Worm (Caenorhabditis elegans) whole organism, L4 larva: ENCODE data around the gene C06G1.1.

ENCODE experiments used
- D1046.2 ChIP-seq: fragments of 200-800 bp; sonication (Bioruptor generic); IDR thresholded peaks from 2 replicates; pipeline ENCODE4 v1.3.6; 2022; ENCODE audit warnings: missing genetic modification characterization, missing compliant biosample characterization
- F26F4.8 ChIP-seq: fragments of 200-800 bp; sonication (Bioruptor generic); conservative IDR thresholded peaks from 2 replicates; pipeline ENCODE4 v1.3.6; 2022; ENCODE audit warnings: missing genetic modification characterization, missing compliant biosample characterization
- F37D6.2 ChIP-seq: sonication (generic microtip); optimal IDR thresholded peaks from 2 replicates; lab custom pipeline; 2016; ENCODE audit warnings: mild to moderate bottlenecking, missing genetic modification characterization, missing compliant biosample characterization
- F44E2.7 ChIP-seq: fragments of 200-800 bp; sonication (Bioruptor generic); IDR thresholded peaks from 2 replicates; pipeline ENCODE4 v2.1.2; 2022; ENCODE audit warnings: missing genetic modification characterization, missing compliant biosample characterization
- T26A8.4 ChIP-seq: fragments of 200-800 bp; sonication (Bioruptor generic); IDR thresholded peaks from 2 replicates; pipeline ENCODE4 v1.3.6; 2022; ENCODE audit warnings: missing genetic modification characterization, missing compliant biosample characterization
- Y105C5A.15 ChIP-seq: fragments of 200-800 bp; sonication (Bioruptor generic); IDR thresholded peaks from 2 replicates; pipeline ENCODE4 v1.3.6; 2022; ENCODE audit warnings: missing genetic modification characterization, missing compliant biosample characterization
- Y75B8A.6 ChIP-seq: fragments of 200-800 bp; sonication (Bioruptor generic); IDR thresholded peaks from 2 replicates; pipeline ENCODE4 v1.3.6; 2022; ENCODE audit warnings: missing genetic modification reagents, missing genetic modification characterization, missing compliant biosample characterization
- attf-4 ChIP-seq: sonication (generic microtip); optimal IDR thresholded peaks from 3 replicates; lab custom pipeline; 2017; ENCODE audit warnings: missing biosample characterization, missing genetic modification characterization
- ceh-20 ChIP-seq: fragments of 200-800 bp; sonication (Bioruptor generic); IDR thresholded peaks from 2 replicates; pipeline ENCODE4 v1.3.6; 2022; ENCODE audit warnings: missing genetic modification reagents, missing genetic modification characterization, missing compliant biosample characterization
- ceh-28 ChIP-seq: fragments of 150-350 bp; optimal IDR thresholded peaks from 2 replicates; lab custom pipeline; 2014; ENCODE audit warnings: missing biosample characterization, missing genetic modification reagents, missing genetic modification characterization
- ceh-32 ChIP-seq: sonication (generic microtip); optimal IDR thresholded peaks from 2 replicates; lab custom pipeline; 2016; ENCODE audit warnings: mild to moderate bottlenecking, missing genetic modification characterization, missing compliant biosample characterization; ENCODE audit not compliant: poor library complexity
- ceh-44 ChIP-seq: fragments of 200-800 bp; sonication (Bioruptor generic); IDR thresholded peaks from 2 replicates; pipeline ENCODE4 v1.3.6; 2022; ENCODE audit warnings: missing genetic modification reagents, missing genetic modification characterization, missing compliant biosample characterization
- ces-1 ChIP-seq: fragments of 150-350 bp; sonication (generic microtip); optimal IDR thresholded peaks from 4 replicates; lab custom pipeline; 2014; ENCODE audit warnings: missing biosample characterization, missing genetic modification reagents, missing genetic modification characterization
- daf-16 ChIP-seq, 3 experiments: sonication (generic microtip); optimal IDR thresholded peaks; 2 replicates each; lab custom pipeline; 2016 to 2017; ENCODE audit warnings: missing genetic modification characterization in 3 of 3, missing genetic modification reagents in 3 of 3, mild to moderate bottlenecking in 2 of 3, missing compliant biosample characterization in 2 of 3, missing biosample characterization in 1 of 3, moderate library complexity in 1 of 3
- daf-8 ChIP-seq: fragments of 200-800 bp; sonication (Bioruptor generic); IDR thresholded peaks from 2 replicates; pipeline ENCODE4 v1.3.6; 2022; ENCODE audit warnings: missing genetic modification characterization, missing compliant biosample characterization
- dmd-6 ChIP-seq: fragments of 200-800 bp; sonication (Bioruptor generic); IDR thresholded peaks from 2 replicates; pipeline ENCODE4 v1.3.6; 2022; ENCODE audit warnings: missing genetic modification reagents, missing genetic modification characterization, missing compliant biosample characterization
- dmd-9 ChIP-seq: fragments of 200-800 bp; sonication (Bioruptor generic); IDR thresholded peaks from 2 replicates; pipeline ENCODE4 v1.3.6; 2022; ENCODE audit warnings: missing genetic modification reagents, missing genetic modification characterization, missing compliant biosample characterization
- egl-43 ChIP-seq: fragments of 200-800 bp; sonication (Bioruptor generic); IDR thresholded peaks from 2 replicates; pipeline ENCODE4 v1.3.6; 2022; ENCODE audit warnings: missing genetic modification reagents, missing genetic modification characterization, missing compliant biosample characterization
- fos-1 ChIP-seq: fragments of 150-350 bp; optimal IDR thresholded peaks from 2 replicates; lab custom pipeline; 2014; ENCODE audit warnings: missing biosample characterization, missing genetic modification characterization
- hif-1 ChIP-seq, 2 experiments: sonication (generic microtip); optimal IDR thresholded peaks; 2 replicates each; lab custom pipeline; 2016 to 2017; ENCODE audit warnings: missing compliant biosample characterization in 2 of 2, missing genetic modification characterization in 2 of 2, missing genetic modification reagents in 2 of 2, missing genotype in 2 of 2, mild to moderate bottlenecking in 1 of 2
- hlh-11 ChIP-seq: fragments of 200-800 bp; sonication (Bioruptor generic); optimal IDR thresholded peaks from 2 replicates; lab custom pipeline; 2018; ENCODE audit warnings: mild to moderate bottlenecking, missing genetic modification characterization, missing compliant biosample characterization
- hlh-30 ChIP-seq: sonication (generic microtip); optimal IDR thresholded peaks from 2 replicates; lab custom pipeline; 2017; ENCODE audit warnings: antibody characterized with exemption, mild to moderate bottlenecking, missing genetic modification characterization, missing compliant biosample characterization; ENCODE audit not compliant: insufficient read depth
- lin-13 ChIP-seq: fragments of 150-350 bp; optimal IDR thresholded peaks from 2 replicates; lab custom pipeline; 2014; ENCODE audit warnings: missing biosample characterization, missing genetic modification reagents, missing genetic modification characterization
- lin-15B ChIP-seq: fragments of 150-350 bp; sonication (generic microtip); optimal IDR thresholded peaks from 3 replicates; lab custom pipeline; 2014; ENCODE audit warnings: missing biosample characterization, missing genetic modification characterization
- lin-38 ChIP-seq: fragments of 200-800 bp; sonication (Bioruptor generic); IDR thresholded peaks from 2 replicates; pipeline ENCODE4 v1.3.6; 2022; ENCODE audit warnings: missing genetic modification reagents, missing genetic modification characterization, missing compliant biosample characterization
- lin-39 ChIP-seq: fragments of 150-350 bp; optimal IDR thresholded peaks from 2 replicates; lab custom pipeline; 2014; ENCODE audit warnings: missing biosample characterization, missing genetic modification reagents, missing genetic modification characterization
- lir-3 ChIP-seq: sonication (generic microtip); optimal IDR thresholded peaks from 2 replicates; lab custom pipeline; 2016; ENCODE audit warnings: mild to moderate bottlenecking, missing genetic modification characterization, missing compliant biosample characterization
- lsy-2 ChIP-seq, 2 experiments: fragments of 150-350 bp in 1 of 2; sonication (generic microtip) in 1 of 2; optimal IDR thresholded peaks; 2 replicates each; lab custom pipeline; 2014 to 2017; ENCODE audit warnings: missing biosample characterization in 2 of 2, missing genetic modification characterization in 2 of 2
- mxl-2 ChIP-seq: fragments of 200-800 bp; sonication (Bioruptor generic); conservative IDR thresholded peaks from 2 replicates; pipeline ENCODE4 v1.3.6; 2022; ENCODE audit warnings: missing genetic modification reagents, missing genetic modification characterization, missing compliant biosample characterization
- mxl-3 ChIP-seq: fragments of 200-800 bp; sonication (Bioruptor generic); optimal IDR thresholded peaks from 2 replicates; lab custom pipeline; 2018; ENCODE audit warnings: mild to moderate bottlenecking, missing genetic modification characterization, missing compliant biosample characterization
- nhr-102 ChIP-seq: sonication (generic microtip); optimal IDR thresholded peaks from 2 replicates; lab custom pipeline; 2016; ENCODE audit warnings: mild to moderate bottlenecking, missing genetic modification characterization, moderate library complexity, missing compliant biosample characterization
- nhr-111 ChIP-seq: fragments of 200-800 bp; sonication (Bioruptor generic); optimal IDR thresholded peaks from 2 replicates; lab custom pipeline; 2018; ENCODE audit warnings: mild to moderate bottlenecking, missing genetic modification characterization, missing compliant biosample characterization
- nhr-25 ChIP-seq: sonication (generic microtip); optimal IDR thresholded peaks from 2 replicates; lab custom pipeline; 2017; ENCODE audit warnings: missing genetic modification characterization, mild to moderate bottlenecking, missing compliant biosample characterization, antibody characterized with exemption, moderate library complexity, borderline replicate concordance; ENCODE audit not compliant: insufficient read depth
- nhr-41 ChIP-seq: fragments of 200-800 bp; sonication (Bioruptor generic); IDR thresholded peaks from 2 replicates; pipeline ENCODE4 v1.3.6; 2022; ENCODE audit warnings: missing genetic modification reagents, missing genetic modification characterization, missing compliant biosample characterization
- nhr-42 ChIP-seq: fragments of 200-800 bp; sonication (Bioruptor generic); IDR thresholded peaks from 2 replicates; pipeline ENCODE4 v1.3.6; 2022; ENCODE audit warnings: missing genetic modification characterization, missing compliant biosample characterization
- nhr-77 ChIP-seq: fragments of 150-350 bp; optimal IDR thresholded peaks from 2 replicates; lab custom pipeline; 2014; ENCODE audit warnings: missing biosample characterization, missing genetic modification characterization
- php-3 ChIP-seq: fragments of 200-800 bp; sonication (Bioruptor generic); IDR thresholded peaks from 2 replicates; pipeline ENCODE4 v1.3.6; 2022; ENCODE audit warnings: missing genetic modification reagents, missing genetic modification characterization, missing compliant biosample characterization
- rbr-2 ChIP-seq: sonication (generic microtip); optimal IDR thresholded peaks from 2 replicates; lab custom pipeline; 2016; ENCODE audit warnings: missing genotype, missing genetic modification characterization, missing compliant biosample characterization
- sdz-12 ChIP-seq: fragments of 200-800 bp; sonication (Bioruptor generic); optimal IDR thresholded peaks from 2 replicates; lab custom pipeline; 2018; ENCODE audit warnings: mild to moderate bottlenecking, missing genetic modification characterization, missing compliant biosample characterization
- skn-1 ChIP-seq: fragments of 150-350 bp; optimal IDR thresholded peaks from 2 replicates; lab custom pipeline; 2014; ENCODE audit warnings: missing biosample characterization, missing genetic modification characterization
- snpc-1.2 ChIP-seq: fragments of 200-800 bp; sonication (Bioruptor generic); IDR thresholded peaks from 2 replicates; pipeline ENCODE4 v1.3.6; 2022; ENCODE audit warnings: missing genetic modification reagents, missing genetic modification characterization, missing compliant biosample characterization
- tra-1 ChIP-seq: fragments of 200-800 bp; sonication (Bioruptor generic); IDR thresholded peaks from 2 replicates; pipeline ENCODE4 v1.3.6; 2022; ENCODE audit warnings: missing genetic modification reagents, missing genetic modification characterization, missing compliant biosample characterization
- unc-130 ChIP-seq: sonication (generic microtip); optimal IDR thresholded peaks from 2 replicates; lab custom pipeline; 2016; ENCODE audit warnings: missing genetic modification reagents, missing genetic modification characterization, missing compliant biosample characterization
- unc-39 ChIP-seq: sonication (generic microtip); optimal IDR thresholded peaks from 2 replicates; lab custom pipeline; 2017; ENCODE audit warnings: missing biosample characterization, missing genetic modification characterization
- vab-7 ChIP-seq: fragments of 200-800 bp; sonication (Bioruptor generic); IDR thresholded peaks from 2 replicates; pipeline ENCODE4 v1.3.6; 2022; ENCODE audit warnings: missing genetic modification reagents, missing genetic modification characterization, missing compliant biosample characterization
- zfp-3 ChIP-seq: fragments of 200-800 bp; sonication (Bioruptor generic); conservative IDR thresholded peaks from 2 replicates; pipeline ENCODE4 v1.3.6; 2022; ENCODE audit warnings: missing genetic modification reagents, missing genetic modification characterization, missing compliant biosample characterization
- zip-11 ChIP-seq: fragments of 200-800 bp; sonication (Bioruptor generic); IDR thresholded peaks from 2 replicates; pipeline ENCODE4 v1.3.6; 2022; ENCODE audit warnings: missing genetic modification characterization, missing compliant biosample characterization
- zip-2 ChIP-seq: fragments of 150-350 bp; optimal IDR thresholded peaks from 2 replicates; lab custom pipeline; 2014; ENCODE audit warnings: missing biosample characterization, missing genetic modification characterization
- ztf-11 ChIP-seq: fragments of 150-350 bp; optimal IDR thresholded peaks from 2 replicates; lab custom pipeline; 2014; ENCODE audit warnings: missing biosample characterization, missing genetic modification characterization

Gene C06G1.1

DNA sequence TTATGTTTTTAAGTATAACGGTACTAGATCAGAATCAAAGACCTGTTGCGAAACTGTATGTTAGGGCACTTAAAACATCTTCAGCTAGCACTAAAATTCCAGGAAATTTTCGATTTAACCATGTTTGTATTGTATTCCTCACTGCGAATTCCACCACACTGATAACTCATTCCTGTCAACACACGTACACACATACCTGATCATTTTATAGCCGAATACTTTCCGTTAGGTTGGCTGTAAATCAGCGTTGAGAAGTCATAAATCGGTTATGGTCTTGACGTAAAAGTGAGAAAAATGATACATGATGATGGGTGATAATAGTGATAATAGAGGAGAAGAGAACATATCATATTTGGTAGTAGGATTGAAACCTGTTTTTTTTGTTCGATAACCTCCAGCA lies 42.6 kb downstream of the C06G1.1 start:
- peak; percentile 75 for TF ChIP-seq php-3 (GFP tag; lab: Robert Waterston, UW)
- no peak for TF ChIP-seq daf-16 (GFP tag; optimal IDR thresholded peaks at IDR 0.05; lab: Kevin White, UChicago)
- peak; percentile 55 for TF ChIP-seq daf-16 (tag; optimal IDR thresholded peaks at IDR 0.05; lab: Kevin White, UChicago)
- no peak for TF ChIP-seq lir-3 (tag; lab: Kevin White, UChicago)
- no peak for TF ChIP-seq unc-130
- TF ChIP-seq F26F4.8 (GFP tag; lab: Robert Waterston, UW) = no peak
- TF ChIP-seq nhr-77 (tag; lab: Kevin White, UChicago) = no peak
- no peak for TF ChIP-seq tra-1
- no peak for TF ChIP-seq ceh-28 (tag; lab: Kevin White, UChicago)
- TF ChIP-seq mxl-3 (GFP tag; lab: Kevin White, UChicago) = no peak
- TF ChIP-seq sdz-12 (GFP tag; lab: Kevin White, UChicago) = no peak
- TF ChIP-seq rbr-2 (tag; lab: Kevin White, UChicago) = no peak

DNA sequence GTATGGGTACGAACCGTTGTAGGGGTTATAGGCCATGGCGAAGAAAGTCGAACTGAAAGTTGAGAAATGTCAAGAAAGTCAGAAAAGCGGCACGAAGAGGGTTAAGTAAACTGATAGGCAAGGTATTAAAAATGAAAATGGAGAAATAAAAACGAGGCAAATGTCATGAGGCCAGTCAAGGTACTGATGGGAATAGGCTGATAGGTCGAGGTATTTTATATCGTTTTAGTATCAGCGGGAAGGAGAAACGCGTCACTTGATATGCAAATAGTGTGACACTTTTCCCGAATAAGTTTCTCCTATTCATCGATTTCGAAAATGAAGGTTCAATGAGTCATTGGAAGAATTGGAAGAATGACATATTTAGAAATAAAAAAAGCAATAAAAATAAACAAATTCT lies 44.5 kb downstream of the C06G1.1 start, which contains the start of gene F22H10.3:
Gene F22H10.3 (minus strand): TSS at position 36 of the 400 bp plus-strand sequence.
- TF ChIP-seq nhr-25 (tag; lab: Kevin White, UChicago) = no peak
- no peak for TF ChIP-seq vab-7 (GFP tag; lab: Robert Waterston, UW)
- no peak for TF ChIP-seq ztf-11 (tag; lab: Kevin White, UChicago)
- TF ChIP-seq lir-3 (tag; lab: Kevin White, UChicago) = no peak
- no peak for TF ChIP-seq dmd-9 (GFP tag; lab: Robert Waterston, UW)
- TF ChIP-seq hif-1 (tag; optimal IDR thresholded peaks at IDR 0.05; lab: Kevin White, UChicago) = no peak
- TF ChIP-seq mxl-2 (GFP tag; lab: Robert Waterston, UW) = no peak
- TF ChIP-seq nhr-111 (GFP tag; lab: Kevin White, UChicago) = no peak
- TF ChIP-seq ceh-28 (tag; lab: Kevin White, UChicago) = no peak
- TF ChIP-seq ceh-32 (tag; lab: Kevin White, UChicago) = no peak
- TF ChIP-seq egl-43 (GFP tag; lab: Robert Waterston, UW) = no peak
- no peak for TF ChIP-seq Y75B8A.6
- TF ChIP-seq daf-16 (GFP tag; optimal IDR thresholded peaks at IDR 0.05; lab: Kevin White, UChicago) = no peak
- TF ChIP-seq daf-16 (tag; optimal IDR thresholded peaks at IDR 0.05; lab: Kevin White, UChicago) = peak; percentile 16
- TF ChIP-seq lsy-2 (tag; optimal IDR thresholded peaks at IDR 0.05; lab: Kevin White, UChicago) = no peak
- no peak for TF ChIP-seq T26A8.4 (GFP tag; lab: Robert Waterston, UW)
- TF ChIP-seq fos-1 (tag; lab: Kevin White, UChicago) = no peak
- no peak for TF ChIP-seq Y105C5A.15 (GFP tag; lab: Robert Waterston, UW)
- no peak for TF ChIP-seq ceh-20 (GFP tag; lab: Robert Waterston, UW)
- TF ChIP-seq nhr-41 (GFP tag; lab: Robert Waterston, UW) = 0 out of 2 replicates have a peak, but pooled peaks have one; percentile 20
- TF ChIP-seq ceh-44 (GFP tag; lab: Robert Waterston, UW) = no peak
- TF ChIP-seq lin-38 (GFP tag; lab: Robert Waterston, UW) = no peak
- peak; percentile 53 for TF ChIP-seq hlh-30
- TF ChIP-seq D1046.2 (GFP tag; lab: Robert Waterston, UW) = no peak
- no peak for TF ChIP-seq unc-39 (tag; lab: Kevin White, UChicago)
- no peak for TF ChIP-seq snpc-1.2 (GFP tag; lab: Robert Waterston, UW)
- TF ChIP-seq zip-11 (GFP tag; lab: Robert Waterston, UW) = no peak
- no peak for TF ChIP-seq lin-13 (GFP tag; lab: Kevin White, UChicago)
- no peak for TF ChIP-seq nhr-102 (tag; lab: Kevin White, UChicago)
- no peak for TF ChIP-seq F44E2.7 (GFP tag; lab: Robert Waterston, UW)
- no peak for TF ChIP-seq attf-4 (tag; lab: Kevin White, UChicago)
- TF ChIP-seq zip-2 (tag; lab: Kevin White, UChicago) = no peak
- TF ChIP-seq nhr-77 (tag; lab: Kevin White, UChicago) = peak; percentile 44
- TF ChIP-seq hlh-11 (tag; lab: Kevin White, UChicago) = peak; percentile 50
- no peak for TF ChIP-seq zfp-3 (GFP tag; lab: Robert Waterston, UW)
- TF ChIP-seq lin-39 = no peak
- no peak for TF ChIP-seq daf-8 (GFP tag; lab: Robert Waterston, UW)
- no peak for TF ChIP-seq ces-1 (GFP tag; lab: Kevin White, UChicago)
- TF ChIP-seq nhr-42 = no peak
- no peak for TF ChIP-seq F37D6.2 (tag; lab: Kevin White, UChicago)
- TF ChIP-seq dmd-6 (GFP tag; lab: Robert Waterston, UW) = peak; percentile 62
- no peak for TF ChIP-seq lin-15B (tag; lab: Kevin White, UChicago)
- TF ChIP-seq skn-1 (tag; lab: Kevin White, UChicago) = no peak
- peak; percentile 73 for TF ChIP-seq php-3 (GFP tag; lab: Robert Waterston, UW)
